Worm (Caenorhabditis elegans) whole organism, L4 larva: ENCODE results near the gene R08E5.1.

Source experiments
- lin-15B ChIP-seq: fragments of 150-350 bp; sonication (generic microtip); optimal IDR thresholded peaks from 3 replicates; lab custom pipeline; 2014; ENCODE audit warnings: missing biosample characterization, missing genetic modification characterization
- mdl-1 ChIP-seq, 2 experiments: fragments of 150-350 bp in 1 of 2; sonication (generic microtip) in 1 of 2; optimal IDR thresholded peaks; 2 replicates each; lab custom pipeline; 2014 to 2017; ENCODE audit warnings: missing biosample characterization in 2 of 2, missing genetic modification characterization in 2 of 2
- mxl-2 ChIP-seq: fragments of 200-800 bp; sonication (Bioruptor generic); conservative IDR thresholded peaks from 2 replicates; pipeline ENCODE4 v1.3.6; 2022; ENCODE audit warnings: missing genetic modification reagents, missing genetic modification characterization, missing compliant biosample characterization
- pha-4 ChIP-seq, 2 experiments: fragments of 150-350 bp in 1 of 2; fragments of 200-800 bp in 1 of 2; sonication (Bioruptor generic) in 1 of 2; IDR thresholded peaks in 1 of 2; optimal IDR thresholded peaks in 1 of 2; 2 replicates each; pipeline versions ENCODE4 v1.3.6 to Lab custom; 2014 to 2022; ENCODE audit warnings: missing genetic modification characterization in 2 of 2, missing genetic modification reagents in 2 of 2, missing biosample characterization in 1 of 2, missing compliant biosample characterization in 1 of 2

- TF ChIP-seq lin-15B (tag; lab: Kevin White, UChicago) (no peak), mxl-2 (no peak), pha-4 (GFP tag; IDR thresholded peaks at IDR 0.05; lab: Robert Waterston, UW) (no peak), pha-4 (tag; optimal IDR thresholded peaks at IDR 0.05; lab: Kevin White, UChicago) (no peak), mdl-1 (tag; optimal IDR thresholded peaks at IDR 0.05; lab: Kevin White, UChicago) (no peak)
Measured at ce11 chrV:3790424-3790823, 19.1 kb upstream of the R08E5.1 start.
